Fruit fly (Drosophila melanogaster): ENCODE data around the gene CG9920.
A peak's percentile ranks its signal among the peaks of the same experiment; 100 is the strongest.

The CG9920 gene

dm6 chr3R:14097980-14098379 is at the start of gene CG9920:
TSS of gene CG9920 (minus strand) at chr3R:14098080.
- TF ChIP-seq CG17801 (GFP tag; optimal IDR thresholded peaks at IDR 0.05; ENCODE audit: partially characterized antibody), result no peak

DNA sequence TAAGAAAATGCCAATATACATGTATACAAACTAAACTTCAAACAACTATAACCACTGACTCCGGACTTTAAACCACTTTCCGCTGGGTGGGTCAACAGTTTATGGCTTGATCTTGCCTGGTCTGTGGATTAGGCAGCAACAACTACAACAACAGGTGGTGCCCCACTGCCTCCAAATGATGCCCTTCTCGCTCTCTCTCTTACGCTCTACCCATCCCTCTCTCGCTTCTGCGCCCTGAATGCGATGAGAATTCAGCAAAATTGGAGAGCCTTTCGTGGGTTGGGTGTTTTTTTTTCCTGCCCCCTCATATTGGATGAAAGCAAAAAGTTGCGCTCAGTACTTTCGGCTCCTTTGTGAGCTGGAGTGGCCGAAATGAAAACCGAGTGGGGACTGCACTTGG is 43.0 kb upstream of the CG9920 start:
- no peak for TF ChIP-seq CG17801 (GFP tag; optimal IDR thresholded peaks at IDR 0.05; ENCODE audit: partially characterized antibody)

DNA sequence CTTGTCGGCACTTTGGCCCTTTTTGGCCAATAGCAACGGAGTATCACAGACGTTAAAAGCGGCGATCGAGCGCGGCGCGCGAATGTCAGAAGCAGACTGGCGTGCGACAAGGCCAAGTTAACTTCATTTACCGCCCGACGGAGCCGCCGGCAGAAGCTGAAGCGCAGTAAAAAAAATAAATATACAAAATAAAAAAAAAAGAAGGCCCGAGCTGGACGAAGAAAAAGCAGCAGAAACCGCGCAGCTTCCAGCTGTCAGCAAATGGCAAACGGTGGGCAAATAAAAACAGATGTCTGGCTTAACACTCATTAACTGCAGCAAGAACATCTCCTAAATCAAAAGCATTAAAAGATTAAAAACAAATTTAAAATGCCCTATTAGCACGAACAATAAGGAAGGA is 34.1 kb upstream of the CG9920 start, which contains the start of gene CG14356:
CG14356 (minus strand) TSS at position 101 of the 400 bp plus-strand sequence.
- TF ChIP-seq CG17801 (GFP tag; optimal IDR thresholded peaks at IDR 0.05; ENCODE audit: partially characterized antibody), result no peak

DNA sequence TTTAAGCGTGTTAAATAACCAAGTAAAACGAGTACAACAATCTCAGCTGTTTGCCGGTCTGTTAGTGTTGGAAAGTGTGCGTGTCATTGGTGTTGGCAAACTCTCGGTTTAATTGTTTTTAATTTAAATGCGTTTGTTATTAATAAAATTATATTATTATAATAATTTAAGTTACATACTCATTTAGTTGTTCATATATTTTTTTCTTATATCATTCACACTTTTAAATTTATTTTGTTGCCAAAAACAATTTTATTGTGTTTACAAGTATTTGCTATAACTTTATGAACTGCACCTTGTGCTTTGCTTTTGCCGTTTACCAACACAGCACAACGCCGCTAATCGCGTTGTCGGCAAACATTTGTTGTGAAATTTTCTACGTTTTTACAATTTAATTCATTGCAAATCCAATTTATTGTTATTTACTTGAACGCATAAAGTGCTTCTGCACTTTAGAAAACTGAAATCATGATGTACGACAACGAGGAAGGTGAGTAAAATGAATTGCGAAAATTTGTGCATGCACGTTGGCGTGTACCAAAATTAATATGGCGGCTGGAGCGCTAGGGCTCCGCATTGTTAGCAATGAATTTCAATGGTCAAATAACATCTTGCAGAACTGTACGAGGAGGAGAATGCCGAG is 27.7 kb upstream of the CG9920 start, which contains the start of the genes 140up and Polr2B:
140up (minus strand) TSS at position 70 of the 643 bp plus-strand sequence.
Polr2B (plus strand) TSS at position 313 of the 643 bp plus-strand sequence.
- peak; percentile 93 for TF ChIP-seq CG17801 (GFP tag; optimal IDR thresholded peaks at IDR 0.05; ENCODE audit: partially characterized antibody)

dm6 chr3R:14122347-14122812 is 24.5 kb upstream of the CG9920 start, which contains the start of the genes Abi and twf:
TSS of gene Abi (minus strand) at chr3R:14122420.
TSS of gene twf (plus strand) at chr3R:14122654.
- peak; percentile 34 for TF ChIP-seq CG17801 (GFP tag; optimal IDR thresholded peaks at IDR 0.05; ENCODE audit: partially characterized antibody)

- no peak for TF ChIP-seq CG17801 (GFP tag; optimal IDR thresholded peaks at IDR 0.05; ENCODE audit: partially characterized antibody)
These were observed 20.5 kb upstream of the CG9920 start, which contains the start of gene Kif19A for dm6 chr3R:14118350-14118749. TSS of gene Kif19A (minus strand) at chr3R:14118450.

DNA sequence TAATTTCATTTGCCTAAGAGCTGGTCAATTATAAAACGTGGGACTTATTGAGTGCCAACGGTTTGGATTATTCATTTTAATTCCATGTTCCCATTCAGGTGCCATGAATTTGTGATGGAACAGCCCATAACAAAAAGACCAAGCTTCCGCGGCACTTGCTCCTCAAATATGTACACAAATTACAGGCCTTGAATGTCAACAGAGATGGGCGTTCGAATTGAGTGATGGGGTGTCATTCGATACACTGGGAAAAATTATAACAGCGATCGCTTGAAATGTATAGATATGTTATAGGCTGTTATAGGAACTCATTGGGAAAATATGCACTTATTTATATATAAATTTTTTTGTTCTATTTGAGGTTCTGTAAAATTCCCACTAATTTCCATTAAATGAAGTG is 18.2 kb upstream of the CG9920 start:
- no peak for TF ChIP-seq CG17801 (GFP tag; optimal IDR thresholded peaks at IDR 0.05; ENCODE audit: partially characterized antibody)

DNA sequence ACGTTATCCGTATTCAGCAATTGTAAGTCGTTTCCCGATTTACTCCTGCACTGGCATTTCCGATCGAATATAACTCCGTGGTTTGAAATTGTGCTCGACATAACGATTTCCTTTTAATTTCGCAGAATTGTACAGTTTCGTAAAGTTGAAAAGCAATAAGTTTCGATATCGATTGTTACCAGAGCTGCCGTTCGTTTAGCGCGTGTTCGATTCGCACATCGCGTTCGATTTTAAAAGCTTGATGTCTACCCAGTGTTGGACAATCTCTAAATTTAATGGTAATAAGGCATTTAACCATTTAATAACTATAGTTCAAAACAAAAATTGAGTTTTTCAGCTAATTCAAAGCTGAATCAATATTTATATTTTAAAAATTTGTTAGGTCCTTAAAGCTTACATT is 14.2 kb upstream of the CG9920 start, which contains the start of gene CG14357:
CG14357 (minus strand) TSS at position 101 of the 400 bp plus-strand sequence.
- no peak for TF ChIP-seq CG17801 (GFP tag; optimal IDR thresholded peaks at IDR 0.05; ENCODE audit: partially characterized antibody)

dm6 chr3R:14109145-14109544 is 11.3 kb upstream of the CG9920 start, which contains the start of gene Or88a:
TSS of gene Or88a (plus strand) at chr3R:14109445.
- no peak for TF ChIP-seq CG17801 (GFP tag; optimal IDR thresholded peaks at IDR 0.05; ENCODE audit: partially characterized antibody)

- no peak for TF ChIP-seq CG17801 (GFP tag; optimal IDR thresholded peaks at IDR 0.05; ENCODE audit: partially characterized antibody)
These were observed 10.5 kb upstream of the CG9920 start, which contains the start of gene CG12402 for dm6 chr3R:14108158-14108921. TSS of gene CG12402 (minus strand) at chr3R:14108321.

DNA sequence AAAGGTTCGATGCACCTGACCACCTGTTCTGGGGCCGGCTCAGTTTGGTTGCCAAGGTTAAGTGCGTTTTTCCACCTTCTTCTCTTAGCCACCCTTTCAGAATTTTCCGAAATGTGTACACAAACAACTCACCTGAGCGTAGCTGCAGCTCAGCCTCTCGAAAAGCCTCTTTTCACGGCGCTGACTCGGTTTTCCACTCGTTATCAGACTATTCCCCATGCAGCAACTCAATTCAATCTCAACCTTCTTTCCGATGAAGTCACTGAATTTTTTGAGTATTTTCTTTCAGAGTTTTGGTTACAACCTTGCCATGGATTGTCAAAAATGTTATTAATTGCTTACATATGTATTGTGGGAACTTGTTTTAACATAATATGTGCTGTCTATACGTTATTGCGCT is 9.7 kb upstream of the CG9920 start:
- TF ChIP-seq CG17801 (GFP tag; optimal IDR thresholded peaks at IDR 0.05; ENCODE audit: partially characterized antibody), result no peak

- TF ChIP-seq CG17801 (GFP tag; optimal IDR thresholded peaks at IDR 0.05; ENCODE audit: partially characterized antibody), result no peak
These were observed 5.1 kb upstream of the CG9920 start, which contains the start of gene PK1-R for dm6 chr3R:14103022-14103421. TSS of gene PK1-R (minus strand) at chr3R:14103122.

DNA sequence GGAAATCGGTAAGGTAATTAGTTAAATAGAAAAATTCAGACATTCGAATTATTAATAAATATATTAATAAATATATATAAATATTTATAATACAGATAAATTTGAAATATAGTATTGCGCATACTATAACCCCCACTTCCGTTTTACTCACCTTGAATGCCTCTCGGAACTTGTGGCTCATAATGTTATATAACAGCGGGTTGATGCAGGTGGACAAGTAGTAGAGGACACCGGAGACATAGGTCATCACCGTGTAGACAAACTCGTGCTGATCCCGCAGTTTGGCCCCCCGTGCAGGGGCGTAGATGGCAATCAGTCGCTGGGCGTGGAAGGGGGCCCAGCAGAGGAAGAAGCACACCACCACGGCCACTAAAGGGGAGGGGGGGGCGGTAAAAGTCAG is 3.1 kb upstream of the CG9920 start:
- TF ChIP-seq CG17801 (GFP tag; optimal IDR thresholded peaks at IDR 0.05; ENCODE audit: partially characterized antibody), result no peak

dm6 chr3R:14098527-14099109 is 738 bp upstream of the CG9920 start:
- TF ChIP-seq CG17801 (GFP tag; optimal IDR thresholded peaks at IDR 0.05; ENCODE audit: partially characterized antibody), result no peak

DNA sequence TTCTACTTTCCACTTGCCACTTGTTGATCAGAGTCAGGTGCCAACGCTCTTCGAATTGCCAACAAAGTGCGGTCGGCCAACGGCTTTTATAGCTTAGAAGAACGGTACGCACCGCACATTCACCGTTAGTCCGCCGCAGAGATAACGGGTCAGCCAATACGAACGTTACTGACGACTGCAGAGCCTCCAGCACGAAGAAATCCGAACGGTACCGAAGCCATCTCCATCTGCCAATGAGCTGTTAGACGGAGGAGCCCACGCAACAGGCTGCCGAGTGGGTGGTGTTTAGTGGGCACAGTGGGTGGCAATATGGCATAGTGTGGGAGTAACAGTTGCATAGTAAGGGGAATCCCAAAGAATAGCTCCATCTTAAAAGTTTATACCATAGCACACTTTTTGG is 1.1 kb downstream of the CG9920 start, which contains the start of gene CCHa1:
CCHa1 (minus strand) TSS at position 44 of the 400 bp plus-strand sequence.
- no peak for TF ChIP-seq CG17801 (GFP tag; optimal IDR thresholded peaks at IDR 0.05; ENCODE audit: partially characterized antibody)

Data from ovary, adult (tissue).